Worm (Caenorhabditis elegans): ENCODE measurements around the gene K09C4.9.

Gene K09C4.9

ce11 chrX:3297812-3298211 lies 26.2 kb upstream of the K09C4.9 start (continued):
- TF ChIP-seq ceh-82 (tag; optimal IDR thresholded peaks at IDR 0.05) = no peak
- no peak for TF ChIP-seq hif-1 (tag; optimal IDR thresholded peaks at IDR 0.05)
- TF ChIP-seq lsy-2 (tag; optimal IDR thresholded peaks at IDR 0.05) = no peak
- TF ChIP-seq hmg-1.1 (GFP tag; IDR thresholded peaks at IDR 0.05) = no peak
- no peak for TF ChIP-seq daf-16 (GFP tag; optimal IDR thresholded peaks at IDR 0.05)
- peak; percentile 73 for TF ChIP-seq daf-16 (tag; optimal IDR thresholded peaks at IDR 0.05)
- no peak for TF ChIP-seq nhr-6 (tag; optimal IDR thresholded peaks at IDR 0.05)
- no peak for TF ChIP-seq lin-29 (GFP tag; IDR thresholded peaks at IDR 0.05)
- no peak for TF ChIP-seq zip-11 (GFP tag; IDR thresholded peaks at IDR 0.05)
- TF ChIP-seq vab-7 (GFP tag; IDR thresholded peaks at IDR 0.05) = no peak
- peak; percentile 78 for TF ChIP-seq nhr-28 (tag; optimal IDR thresholded peaks at IDR 0.05)
- no peak for TF ChIP-seq snpc-1.2 (GFP tag; IDR thresholded peaks at IDR 0.05)
- no peak for TF ChIP-seq snpc-4 (tag; optimal IDR thresholded peaks at IDR 0.05)
- no peak for TF ChIP-seq nhr-237 (tag; optimal IDR thresholded peaks at IDR 0.05)
- TF ChIP-seq tag-97 (GFP tag; IDR thresholded peaks at IDR 0.05) = no peak
- TF ChIP-seq tra-1 (GFP tag; IDR thresholded peaks at IDR 0.05) = no peak
- no peak for TF ChIP-seq ZK546.5 (tag; optimal IDR thresholded peaks at IDR 0.05)
- TF ChIP-seq madf-5 (GFP tag; IDR thresholded peaks at IDR 0.05) = no peak
- peak; percentile 59 for TF ChIP-seq dve-1 (tag; optimal IDR thresholded peaks at IDR 0.05; ENCODE audit: insufficient read depth)

DNA sequence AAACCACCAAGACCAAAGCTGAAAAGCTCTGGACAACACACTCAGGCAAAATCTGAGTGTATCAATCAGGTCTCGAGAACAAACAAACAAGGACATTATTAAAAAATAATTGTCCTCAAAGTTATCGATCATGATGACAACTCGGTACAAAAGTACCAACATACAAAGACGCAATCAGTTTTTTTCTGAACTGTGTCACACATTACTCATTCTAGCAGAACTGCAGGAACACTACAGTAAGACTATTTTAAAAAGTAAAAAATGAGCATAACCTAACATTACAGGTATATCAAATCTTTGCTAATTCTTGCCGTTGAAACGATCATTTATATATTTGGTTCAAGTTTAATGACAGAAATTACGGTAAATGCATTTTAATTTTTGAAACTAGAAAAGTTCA lies 24.6 kb upstream of the K09C4.9 start, which contains the start of gene K09C4.2:
Gene K09C4.2, plus strand, starts transcription at position 301 of the 400 bp plus-strand sequence.
- TF ChIP-seq tag-97 (GFP tag; IDR thresholded peaks at IDR 0.05) = no peak
- TF ChIP-seq aha-1 (tag) = peak; percentile 29
- TF ChIP-seq nhr-6 (tag; optimal IDR thresholded peaks at IDR 0.05) = no peak

ce11 chrX:3291948-3292347 lies 20.4 kb upstream of the K09C4.9 start:
- TF ChIP-seq ceh-82 (tag; optimal IDR thresholded peaks at IDR 0.05) (no peak), unc-62 (GFP tag; optimal IDR thresholded peaks at IDR 0.05 in 1 of 2) (peak in 1 of 2 experiments; percentile 93), unc-62 (tag; optimal IDR thresholded peaks at IDR 0.05) (no peak), cey-2 (tag; optimal IDR thresholded peaks at IDR 0.05; ENCODE audit: borderline replicate concordance, insufficient read depth) (no peak)

ce11 chrX:3290147-3290546 lies 18.6 kb upstream of the K09C4.9 start:
- TF ChIP-seq R02D3.7 (tag; optimal IDR thresholded peaks at IDR 0.05) (no peak), nhr-6 (tag; optimal IDR thresholded peaks at IDR 0.05) (no peak), aha-1 (tag) (peak; percentile 13), ztf-7 (tag; optimal IDR thresholded peaks at IDR 0.05) (peak; percentile 4), T26A8.4 (GFP tag; IDR thresholded peaks at IDR 0.05) (no peak), nhr-11 (tag; optimal IDR thresholded peaks at IDR 0.05) (no peak), lin-1 (GFP tag; IDR thresholded peaks at IDR 0.05) (peak; percentile 89), snpc-4 (tag; optimal IDR thresholded peaks at IDR 0.05) (no peak), tag-97 (GFP tag; IDR thresholded peaks at IDR 0.05) (no peak), nhr-28 (tag; optimal IDR thresholded peaks at IDR 0.05) (peak; percentile 93), php-3 (GFP tag; IDR thresholded peaks at IDR 0.05) (peak; percentile 92), mxl-3 (GFP tag; optimal IDR thresholded peaks at IDR 0.05) (peak; percentile 39), set-16 (GFP tag; IDR thresholded peaks at IDR 0.05) (no peak), nhr-77 (tag; optimal IDR thresholded peaks at IDR 0.05) (peak; percentile 79), egl-43 (GFP tag; IDR thresholded peaks at IDR 0.05) (no peak), dmd-8 (GFP tag; IDR thresholded peaks at IDR 0.05) (no peak), nhr-102 (tag; optimal IDR thresholded peaks at IDR 0.05) (peak; percentile 94), ceh-28 (tag; optimal IDR thresholded peaks at IDR 0.05) (no peak), nhr-237 (tag; optimal IDR thresholded peaks at IDR 0.05) (no peak), ztf-11 (tag; optimal IDR thresholded peaks at IDR 0.05) (no peak), zip-2 (tag; optimal IDR thresholded peaks at IDR 0.05) (no peak), saeg-2 (GFP tag; IDR thresholded peaks at IDR 0.05) (peak; percentile 88), nhr-41 (GFP tag; IDR thresholded peaks at IDR 0.05) (0 out of 2 replicates have a peak, but pooled peaks have one; percentile 11), Y75B8A.6 (GFP tag; IDR thresholded peaks at IDR 0.05) (0 out of 2 replicates have a peak, but pooled peaks have one; percentile 30), pqm-1 (tag; optimal IDR thresholded peaks at IDR 0.05) (peak; percentile 90), jun-1 (tag; optimal IDR thresholded peaks at IDR 0.05) (no peak), dve-1 (tag; optimal IDR thresholded peaks at IDR 0.05; ENCODE audit: insufficient read depth) (peak; percentile 91), gei-8 (GFP tag; optimal IDR thresholded peaks at IDR 0.05) (peak; percentile 84), mdl-1 (tag; optimal IDR thresholded peaks at IDR 0.05) (peak in 1 of 2 experiments; percentile 69), zip-11 (GFP tag; IDR thresholded peaks at IDR 0.05) (no peak), T20F7.1 (GFP tag; optimal IDR thresholded peaks at IDR 0.05) (peak; percentile 62)
